Worm (Caenorhabditis elegans) whole organism, L1 larva: ENCODE results near the gene ZK177.12.
A peak's percentile ranks its signal among the peaks of the same experiment; 100 is the strongest.

Experiments used
- C04F5.9 ChIP-seq: sonication (generic microtip); optimal IDR thresholded peaks from 2 replicates; lab custom pipeline; 2016; ENCODE audit warnings: missing genetic modification characterization, missing compliant biosample characterization
- Y116A8C.19 ChIP-seq: sonication (generic microtip); optimal IDR thresholded peaks from 2 replicates; lab custom pipeline; 2016; ENCODE audit warnings: missing compliant biosample characterization, missing genetic modification characterization, borderline replicate concordance
- alr-1 ChIP-seq: fragments of 200-800 bp; sonication (Bioruptor generic); optimal IDR thresholded peaks from 2 replicates; lab custom pipeline; 2018; ENCODE audit warnings: borderline replicate concordance, mild to moderate bottlenecking, missing genetic modification characterization, missing compliant biosample characterization
- ceh-63 ChIP-seq: fragments of 200-800 bp; sonication (Bioruptor generic); optimal IDR thresholded peaks from 2 replicates; lab custom pipeline; 2018; ENCODE audit warnings: mild to moderate bottlenecking, missing genetic modification characterization, missing compliant biosample characterization
- ceh-82 ChIP-seq, 3 experiments: fragments of 150-350 bp in 1 of 3; sonication (generic microtip) in 2 of 3; optimal IDR thresholded peaks; 2 replicates each; lab custom pipeline; 2014 to 2017; ENCODE audit warnings: missing biosample characterization in 3 of 3, missing genetic modification characterization in 3 of 3
- ceh-88 ChIP-seq: fragments of 200-800 bp; sonication (Bioruptor generic); IDR thresholded peaks from 2 replicates; pipeline ENCODE4 v1.3.6; 2022; ENCODE audit warnings: missing genetic modification characterization, missing compliant biosample characterization
- dpl-1 ChIP-seq, 3 experiments: fragments of 150-350 bp in 2 of 3; sonication (generic microtip) in 1 of 3; optimal IDR thresholded peaks; 2 replicates each; lab custom pipeline; 2014 to 2017; ENCODE audit warnings: missing biosample characterization in 3 of 3, missing genetic modification characterization in 3 of 3, missing genetic modification reagents in 3 of 3
- efl-1 ChIP-seq, 4 experiments: fragments of 150-350 bp; optimal IDR thresholded peaks in 3 of 4; peaks in 1 of 4; 1 replicate in 1 of 4; 2 replicates in 3 of 4; lab custom pipeline; 2014; ENCODE audit warnings: missing biosample characterization in 2 of 4, missing genetic modification characterization in 2 of 4, missing genetic modification reagents in 2 of 4
- egl-13 ChIP-seq: sonication (generic microtip); optimal IDR thresholded peaks from 2 replicates; lab custom pipeline; 2016; ENCODE audit warnings: missing genotype, missing genetic modification reagents, missing genetic modification characterization, missing compliant biosample characterization
- egl-27 ChIP-seq, 2 experiments: fragments of 150-350 bp in 1 of 2; sonication (generic microtip); optimal IDR thresholded peaks; 3 replicates each; lab custom pipeline; 2017 to 2018; ENCODE audit warnings: missing biosample characterization in 2 of 2, missing genetic modification characterization in 2 of 2, missing genetic modification reagents in 2 of 2
- elt-2 ChIP-seq: sonication (generic microtip); optimal IDR thresholded peaks from 2 replicates; lab custom pipeline; 2016; ENCODE audit warnings: missing genetic modification characterization, mild to moderate bottlenecking, inconsistent platforms, missing compliant biosample characterization, missing genetic modification reagents
- elt-3 ChIP-seq, 6 experiments: fragments of 150-350 bp in 1 of 6; sonication (generic microtip); optimal IDR thresholded peaks; 2 replicates each; lab custom pipeline; 2017 to 2018; ENCODE audit warnings: missing biosample characterization in 6 of 6, missing genetic modification characterization in 6 of 6, inconsistent platforms in 1 of 6
- jun-1 ChIP-seq: fragments of 150-350 bp; optimal IDR thresholded peaks from 2 replicates; lab custom pipeline; 2014; ENCODE audit warnings: missing biosample characterization, missing genetic modification reagents, missing genetic modification characterization
- lin-14 ChIP-seq: fragments of 200-800 bp; sonication (Bioruptor generic); optimal IDR thresholded peaks from 2 replicates; lab custom pipeline; 2018; ENCODE audit warnings: mild to moderate bottlenecking, missing genetic modification characterization, moderate library complexity, missing compliant biosample characterization
- lin-35 ChIP-seq, 2 experiments: fragments of 150-350 bp; optimal IDR thresholded peaks; 2 replicates each; lab custom pipeline; 2014; ENCODE audit warnings: missing biosample characterization in 2 of 2, missing genetic modification characterization in 2 of 2, missing genetic modification reagents in 2 of 2
- mab-9 ChIP-seq: fragments of 200-800 bp; sonication (Bioruptor generic); IDR thresholded peaks from 2 replicates; pipeline ENCODE4 v1.3.6; 2022; ENCODE audit warnings: missing genetic modification reagents, missing genetic modification characterization, missing compliant biosample characterization
- mdl-1 ChIP-seq, 2 experiments: fragments of 150-350 bp; optimal IDR thresholded peaks; 2 replicates each; lab custom pipeline; 2014 to 2017; ENCODE audit warnings: missing biosample characterization in 2 of 2, missing genetic modification characterization in 2 of 2, inconsistent platforms in 1 of 2
- mep-1 ChIP-seq: fragments of 150-350 bp; optimal IDR thresholded peaks from 2 replicates; lab custom pipeline; 2014; ENCODE audit warnings: missing biosample characterization, missing genetic modification characterization
- nhr-12 ChIP-seq: sonication (generic microtip); optimal IDR thresholded peaks from 2 replicates; lab custom pipeline; 2017; ENCODE audit warnings: missing biosample characterization, missing genetic modification characterization
- nhr-19 ChIP-seq: fragments of 200-800 bp; sonication (Bioruptor generic); conservative IDR thresholded peaks from 2 replicates; pipeline ENCODE4 v1.3.6; 2022; ENCODE audit warnings: missing genetic modification characterization, missing compliant biosample characterization
- nhr-20 ChIP-seq: sonication (generic microtip); optimal IDR thresholded peaks from 2 replicates; lab custom pipeline; 2016; ENCODE audit warnings: mild to moderate bottlenecking, missing genetic modification characterization, missing compliant biosample characterization
- nhr-71 ChIP-seq: sonication (generic microtip); optimal IDR thresholded peaks from 2 replicates; lab custom pipeline; 2016; ENCODE audit warnings: mild to moderate bottlenecking, missing genetic modification characterization, moderate library complexity, missing compliant biosample characterization
- nhr-76 ChIP-seq: sonication (generic microtip); optimal IDR thresholded peaks from 2 replicates; lab custom pipeline; 2017; ENCODE audit warnings: missing biosample characterization, missing genetic modification characterization
- nhr-84 ChIP-seq: sonication (generic microtip); optimal IDR thresholded peaks from 2 replicates; lab custom pipeline; 2017; ENCODE audit warnings: missing biosample characterization, missing genetic modification characterization
- nhr-85 ChIP-seq: sonication (generic microtip); peaks from one replicate; lab custom pipeline; 2016; ENCODE audit warnings: missing genetic modification characterization, inconsistent platforms, missing compliant biosample characterization
- pag-3 ChIP-seq: sonication (generic microtip); optimal IDR thresholded peaks from 2 replicates; lab custom pipeline; 2017; ENCODE audit warnings: missing genetic modification characterization, mild to moderate bottlenecking, missing compliant biosample characterization, antibody characterized with exemption, borderline replicate concordance; ENCODE audit not compliant: insufficient read depth
- snu-23 ChIP-seq: sonication (generic microtip); optimal IDR thresholded peaks from 2 replicates; lab custom pipeline; 2016; ENCODE audit warnings: missing genetic modification characterization, missing compliant biosample characterization
- tlp-1 ChIP-seq: fragments of 150-350 bp; optimal IDR thresholded peaks from 2 replicates; lab custom pipeline; 2014; ENCODE audit warnings: missing biosample characterization, missing genetic modification characterization
- unc-130 ChIP-seq: fragments of 150-350 bp; optimal IDR thresholded peaks from 2 replicates; lab custom pipeline; 2017; ENCODE audit warnings: missing biosample characterization, missing genetic modification characterization, inconsistent platforms
- unc-86 ChIP-seq: sonication (generic microtip); optimal IDR thresholded peaks from 2 replicates; lab custom pipeline; 2016; ENCODE audit warnings: missing genetic modification characterization, missing compliant biosample characterization

The ZK177.12 gene

ce11 chrII:5555522-5555921 is 34.0 kb downstream of the ZK177.12 start:
- no peak for TF ChIP-seq efl-1 (optimal IDR thresholded peaks at IDR 0.05; lab: Kevin White, UChicago)
- TF ChIP-seq efl-1 (GFP tag; optimal IDR thresholded peaks at IDR 0.05 in 1 of 2; lab: Kevin White, UChicago) = peak in 1 of 2 experiments; percentile 76
- TF ChIP-seq elt-2 (tag; lab: Kevin White, UChicago) = peak; percentile 66
- no peak for TF ChIP-seq ceh-88 (GFP tag; lab: Robert Waterston, UW)
- TF ChIP-seq nhr-19 (GFP tag; lab: Robert Waterston, UW) = no peak
- no peak for TF ChIP-seq tlp-1

ce11 chrII:5556431-5556830 is 34.9 kb downstream of the ZK177.12 start, which contains the start of gene ins-11:
Gene ins-11 (plus strand): TSS chrII:5556731.
- TF ChIP-seq snu-23 (no peak), nhr-20 (tag; lab: Kevin White, UChicago) (no peak), unc-130 (tag; lab: Kevin White, UChicago) (no peak), dpl-1 (GFP tag; optimal IDR thresholded peaks at IDR 0.05; lab: Kevin White, UChicago) (no peak), mab-9 (GFP tag; lab: Robert Waterston, UW) (no peak), mep-1 (tag; lab: Kevin White, UChicago) (no peak), C04F5.9 (tag; lab: Kevin White, UChicago) (no peak), unc-86 (tag; lab: Kevin White, UChicago) (no peak), nhr-76 (tag; lab: Kevin White, UChicago) (no peak), tlp-1 (no peak), Y116A8C.19 (no peak)

- TF ChIP-seq nhr-20 (tag; lab: Kevin White, UChicago) (peak; percentile 21), ceh-82 (tag; optimal IDR thresholded peaks at IDR 0.05; lab: Kevin White, UChicago) (no peak), mdl-1 (tag; optimal IDR thresholded peaks at IDR 0.05; lab: Kevin White, UChicago) (peak in 1 of 2 experiments; percentile 22), nhr-71 (tag; lab: Kevin White, UChicago) (peak; percentile 59), lin-35 (GFP tag; optimal IDR thresholded peaks at IDR 0.05; lab: Kevin White, UChicago) (peak in 1 of 2 experiments; percentile 57), elt-2 (tag; lab: Kevin White, UChicago) (peak; percentile 99)
These were observed 35.6 kb downstream of the ZK177.12 start for ce11 chrII:5557134-5557533.

ce11 chrII:5561392-5561791 is 39.9 kb downstream of the ZK177.12 start, which contains the start of gene C17C3.3:
Gene C17C3.3 (plus strand): TSS chrII:5561737.
- TF ChIP-seq nhr-84 = no peak
- TF ChIP-seq egl-27 (tag; optimal IDR thresholded peaks at IDR 0.05; lab: Kevin White, UChicago) = no peak
- TF ChIP-seq elt-2 (tag; lab: Kevin White, UChicago) = peak; percentile 92
- no peak for TF ChIP-seq nhr-20 (tag; lab: Kevin White, UChicago)
- no peak for TF ChIP-seq alr-1 (tag; lab: Kevin White, UChicago)
- no peak for TF ChIP-seq pag-3

- TF ChIP-seq snu-23 = no peak
- TF ChIP-seq pag-3 = no peak
- TF ChIP-seq elt-3 (tag; optimal IDR thresholded peaks at IDR 0.05; lab: Kevin White, UChicago) = no peak
- TF ChIP-seq egl-13 (tag; lab: Kevin White, UChicago) = no peak
- TF ChIP-seq nhr-12 (tag; lab: Kevin White, UChicago) = no peak
- no peak for TF ChIP-seq ceh-63 (GFP tag; lab: Kevin White, UChicago)
- no peak for TF ChIP-seq jun-1 (tag; lab: Kevin White, UChicago)
These were observed 43.6 kb downstream of the ZK177.12 start for ce11 chrII:5565082-5565623.

- TF ChIP-seq mdl-1 (tag; optimal IDR thresholded peaks at IDR 0.05; lab: Kevin White, UChicago) (no peak), nhr-71 (tag; lab: Kevin White, UChicago) (peak; percentile 9), unc-130 (tag; lab: Kevin White, UChicago) (no peak), lin-14 (GFP tag; lab: Kevin White, UChicago) (peak; percentile 11), nhr-85 (tag; lab: Kevin White, UChicago) (peak; percentile 78)
- TF ChIP-seq, all 84 proteins: peak for 3
These were observed 48.8 kb downstream of the ZK177.12 start, which contains the start of the genes C17C3.1 and C17C3.15 for ce11 chrII:5570272-5570671. Gene C17C3.1 (plus strand): TSS chrII:5570572. Gene C17C3.15 (plus strand): TSS chrII:5570654.
